Worm (Caenorhabditis elegans): ENCODE data around the gene EGAP5.1.

DNA sequence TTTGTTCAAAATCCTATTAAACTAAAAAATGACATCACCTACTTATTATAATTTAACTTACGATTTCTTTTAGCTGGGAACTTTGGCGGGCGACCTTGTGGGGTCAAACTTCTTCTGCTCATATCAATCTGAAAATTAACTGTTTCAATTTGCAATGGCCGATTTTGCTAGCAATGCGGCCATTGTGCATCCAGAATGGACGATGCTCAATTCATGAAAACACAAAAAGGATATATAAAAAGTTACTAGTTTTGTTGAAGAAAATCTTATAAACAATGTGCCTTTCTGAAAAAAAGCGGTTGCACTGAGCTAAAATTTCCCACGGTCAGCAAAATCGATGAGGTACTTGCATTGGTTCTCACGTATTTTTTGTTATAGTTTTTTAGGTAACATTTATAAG, 8.6 kb upstream of the EGAP5.1 start, which contains the start of gene C31H2.3:
- TF ChIP-seq unc-39 (tag; optimal IDR thresholded peaks at IDR 0.05) (no peak), gei-8 (GFP tag; optimal IDR thresholded peaks at IDR 0.05) (no peak), nhr-237 (tag; optimal IDR thresholded peaks at IDR 0.05) (no peak), Y48G9A.11 (GFP tag; IDR thresholded peaks at IDR 0.05) (no peak), saeg-2 (GFP tag; IDR thresholded peaks at IDR 0.05) (no peak), ztf-11 (tag; optimal IDR thresholded peaks at IDR 0.05) (no peak), nhr-25 (tag; optimal IDR thresholded peaks at IDR 0.05; ENCODE audit: borderline replicate concordance, insufficient read depth) (no peak), snpc-1.2 (GFP tag; IDR thresholded peaks at IDR 0.05) (no peak), unc-62 (GFP tag; optimal IDR thresholded peaks at IDR 0.05 in 1 of 2) (no peak), unc-62 (tag; optimal IDR thresholded peaks at IDR 0.05) (no peak), ceh-82 (tag; optimal IDR thresholded peaks at IDR 0.05) (no peak), nhr-76 (tag; optimal IDR thresholded peaks at IDR 0.05) (no peak), pqm-1 (tag; optimal IDR thresholded peaks at IDR 0.05) (no peak)
